Worm (Caenorhabditis elegans) whole organism, early embryonic: ENCODE results near the gene flp-25.

Source experiments
- B0310.2 ChIP-seq: sonication (generic microtip); optimal IDR thresholded peaks from 2 replicates; lab custom pipeline; 2016; ENCODE audit warnings: mild to moderate bottlenecking, missing genetic modification characterization, missing compliant biosample characterization
- F13C5.2 ChIP-seq: sonication (generic microtip); optimal IDR thresholded peaks from 2 replicates; lab custom pipeline; 2017; ENCODE audit warnings: mild to moderate bottlenecking, missing genetic modification characterization, inconsistent platforms, missing compliant biosample characterization
- ama-1 ChIP-seq: fragments of 150-350 bp; optimal IDR thresholded peaks from 2 replicates; lab custom pipeline; 2014
- ceh-13 ChIP-seq: fragments of 200-800 bp; sonication (Bioruptor generic); optimal IDR thresholded peaks from 2 replicates; lab custom pipeline; 2018; ENCODE audit warnings: mild to moderate bottlenecking, missing genetic modification characterization, missing compliant biosample characterization
- ceh-36 ChIP-seq: sonication (generic microtip); optimal IDR thresholded peaks from 2 replicates; lab custom pipeline; 2016; ENCODE audit warnings: missing genetic modification characterization, inconsistent platforms, missing compliant biosample characterization
- ets-7 ChIP-seq: sonication (generic microtip); optimal IDR thresholded peaks from 2 replicates; lab custom pipeline; 2016; ENCODE audit warnings: missing genotype, missing genetic modification characterization, missing compliant biosample characterization
- flt-1 ChIP-seq: fragments of 200-800 bp; sonication (Bioruptor generic); IDR thresholded peaks from 2 replicates; pipeline ENCODE4 v1.3.6; 2022; ENCODE audit warnings: missing genetic modification characterization, missing compliant biosample characterization
- hmg-4 ChIP-seq: fragments of 200-800 bp; sonication (Bioruptor generic); optimal IDR thresholded peaks from 2 replicates; lab custom pipeline; 2018; ENCODE audit warnings: mild to moderate bottlenecking, missing genetic modification characterization, missing compliant biosample characterization
- hnd-1 ChIP-seq: sonication (generic microtip); optimal IDR thresholded peaks from 2 replicates; lab custom pipeline; 2016; ENCODE audit warnings: missing genetic modification characterization, missing compliant biosample characterization
- pes-1 ChIP-seq: fragments of 200-800 bp; sonication (Bioruptor generic); IDR thresholded peaks from 2 replicates; pipeline ENCODE4 v1.3.6; 2022; ENCODE audit warnings: missing genetic modification reagents, missing genetic modification characterization, missing compliant biosample characterization
- scrt-1 ChIP-seq: fragments of 200-800 bp; sonication (Bioruptor generic); IDR thresholded peaks from 2 replicates; pipeline ENCODE4 v1.3.6; 2022; ENCODE audit warnings: missing genetic modification characterization, missing compliant biosample characterization
- sea-1 ChIP-seq: fragments of 200-800 bp; sonication (Bioruptor generic); conservative IDR thresholded peaks from 2 replicates; pipeline ENCODE4 v1.3.6; 2022; ENCODE audit warnings: missing genetic modification characterization, missing compliant biosample characterization
- tra-4 ChIP-seq: sonication (generic microtip); optimal IDR thresholded peaks from 2 replicates; lab custom pipeline; 2017; ENCODE audit warnings: missing genetic modification characterization, missing compliant biosample characterization

- TF ChIP-seq ama-1 (lab: Kevin White, UChicago) (no peak), pes-1 (GFP tag; lab: Robert Waterston, UW) (no peak), sea-1 (no peak), scrt-1 (GFP tag; lab: Robert Waterston, UW) (no peak), hnd-1 (tag; lab: Kevin White, UChicago) (no peak), hmg-4 (GFP tag; lab: Kevin White, UChicago) (no peak), ets-7 (no peak), ceh-36 (tag; lab: Kevin White, UChicago) (no peak), flt-1 (GFP tag; lab: Robert Waterston, UW) (no peak), F13C5.2 (tag; lab: Kevin White, UChicago) (no peak), B0310.2 (tag; lab: Kevin White, UChicago) (no peak), ceh-13 (GFP tag; lab: Kevin White, UChicago) (no peak), tra-4 (tag; lab: Kevin White, UChicago) (no peak)
Measured at ce11 chrIII:9319641-9320040, 41.7 kb upstream of the flp-25 start, which contains the start of gene C40H1.9.
